Worm (Caenorhabditis elegans): ENCODE results near the gene Y37E11AM.2.

DNA sequence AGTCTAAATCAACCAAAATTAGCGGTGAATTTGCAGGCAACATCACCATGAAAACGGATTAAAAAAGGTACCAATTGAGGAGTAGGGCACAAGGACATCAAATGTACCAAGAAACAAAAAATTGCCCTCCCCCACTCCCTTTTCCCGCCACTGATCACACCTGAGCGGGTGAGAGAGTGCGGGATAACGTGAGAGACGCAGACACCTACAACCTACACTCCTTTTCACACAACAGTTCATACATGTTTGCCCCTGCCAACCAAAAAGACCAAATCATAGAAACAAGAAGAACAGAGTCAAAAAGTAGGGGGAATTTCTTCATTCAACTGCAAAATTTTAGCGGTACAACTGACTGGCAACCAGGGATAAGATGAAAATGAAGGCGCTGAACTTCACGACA, 27.0 kb upstream of the Y37E11AM.2 start:
- TF ChIP-seq daf-12 (tag; optimal IDR thresholded peaks at IDR 0.05) (no peak), snpc-4 (tag; optimal IDR thresholded peaks at IDR 0.05) (no peak), ceh-16 (tag; optimal IDR thresholded peaks at IDR 0.05) (no peak), ZK546.5 (tag; optimal IDR thresholded peaks at IDR 0.05) (no peak), unc-39 (tag; optimal IDR thresholded peaks at IDR 0.05) (no peak), elt-2 (tag; optimal IDR thresholded peaks at IDR 0.05) (no peak), ceh-9 (tag; optimal IDR thresholded peaks at IDR 0.05) (no peak), unc-62 (GFP tag; optimal IDR thresholded peaks at IDR 0.05) (no peak), aly-2 (tag; optimal IDR thresholded peaks at IDR 0.05) (no peak), pqm-1 (tag; optimal IDR thresholded peaks at IDR 0.05) (no peak), elt-3 (tag; optimal IDR thresholded peaks at IDR 0.05) (no peak), R02D3.7 (tag; optimal IDR thresholded peaks at IDR 0.05) (no peak)
